Worm (Caenorhabditis elegans) whole organism, L4/young adult: ENCODE data around the gene Y48A6B.9.

ENCODE experiments used
- dao-5 ChIP-seq: sonication (generic microtip); optimal IDR thresholded peaks from 2 replicates; lab custom pipeline; 2016; ENCODE audit warnings: missing genotype, missing genetic modification characterization, moderate library complexity, missing compliant biosample characterization
- him-1 ChIP-seq: sonication (generic microtip); optimal IDR thresholded peaks from 2 replicates; lab custom pipeline; 2016; ENCODE audit warnings: missing genotype, missing genetic modification reagents, missing genetic modification characterization, missing compliant biosample characterization

ce11 chrIII:11040606-11041005 lies 7.6 kb downstream of the Y48A6B.9 start:
- TF ChIP-seq him-1 (no peak), dao-5 (tag; lab: Kevin White, UChicago) (no peak)
